Fruit fly (Drosophila melanogaster) whole organism, wandering third instar larva: ENCODE results near the gene Vps60.

Experiments used
- Abd-B ChIP-seq: fragments of >200 bp; optimal IDR thresholded peaks from 2 replicates; lab custom pipeline; 2017; ENCODE audit warnings: missing biosample characterization, missing genetic modification characterization
- CG32264 ChIP-seq: fragments of 200-800 bp; sonication (Bioruptor generic); optimal IDR thresholded peaks from 2 replicates; lab custom pipeline; 2016; ENCODE audit warnings: missing biosample characterization, missing genetic modification characterization
- CG9705 ChIP-seq: fragments of 200-800 bp; sonication (Bioruptor generic); optimal IDR thresholded peaks from 2 replicates; lab custom pipeline; 2018; ENCODE audit warnings: missing biosample characterization, mild to moderate bottlenecking, missing genetic modification characterization
- CrebA ChIP-seq: fragments of 200-800 bp; sonication (Bioruptor generic); optimal IDR thresholded peaks from 2 replicates; lab custom pipeline; 2016; ENCODE audit warnings: missing biosample characterization, mild to moderate bottlenecking, missing genetic modification characterization, borderline replicate concordance
- Dfd ChIP-seq: fragments of >200 bp; optimal IDR thresholded peaks from 2 replicates; lab custom pipeline; 2017; ENCODE audit warnings: missing biosample characterization, missing genetic modification characterization
- Dif ChIP-seq: fragments of 200-275, 200-300 bp; sonication (Bioruptor generic); optimal IDR thresholded peaks from 2 replicates; lab custom pipeline; 2018; ENCODE audit warnings: missing biosample characterization, missing genetic modification characterization; ENCODE audit not compliant: partially characterized antibody
- GATAd ChIP-seq: sonication (Bioruptor generic); optimal IDR thresholded peaks from 2 replicates; lab custom pipeline; 2016; ENCODE audit warnings: missing biosample characterization, missing genetic modification characterization
- HLH106 ChIP-seq: fragments of 200-800 bp; optimal IDR thresholded peaks from 3 replicates; lab custom pipeline; 2019; ENCODE audit warnings: missing biosample characterization, mild to moderate bottlenecking, missing genetic modification characterization, moderate library complexity
- Hnf4 ChIP-seq: fragments of 200-800 bp; sonication (Bioruptor generic); optimal IDR thresholded peaks from 2 replicates; lab custom pipeline; 2016; ENCODE audit warnings: missing biosample characterization, mild to moderate bottlenecking, missing genetic modification characterization
- Hr78 ChIP-seq: fragments of >200 bp; optimal IDR thresholded peaks from 2 replicates; lab custom pipeline; 2017; ENCODE audit warnings: missing biosample characterization, missing genetic modification characterization
- Hr83 ChIP-seq: fragments of 200-300 bp; sonication (Bioruptor generic); optimal IDR thresholded peaks from 2 replicates; lab custom pipeline; 2016; ENCODE audit warnings: missing biosample characterization, mild to moderate bottlenecking, missing genetic modification characterization, moderate library complexity; ENCODE audit not compliant: poor library complexity, severe bottlenecking
- Jra ChIP-seq: sonication (Bioruptor generic); optimal IDR thresholded peaks from 2 replicates; lab custom pipeline; 2016; ENCODE audit warnings: missing biosample characterization, missing genetic modification characterization
- Mio ChIP-seq: sonication (Bioruptor generic); optimal IDR thresholded peaks from 2 replicates; lab custom pipeline; 2016; ENCODE audit warnings: missing biosample characterization, missing genetic modification characterization
- Myc ChIP-seq: fragments of >200 bp; optimal IDR thresholded peaks from 2 replicates; lab custom pipeline; 2017
- N ChIP-seq: fragments of >200 bp; optimal IDR thresholded peaks from 2 replicates; lab custom pipeline; 2018; ENCODE audit warnings: missing biosample characterization, missing external identifiers, missing genetic modification characterization
- OdsH ChIP-seq: fragments of 200-800 bp; sonication (Bioruptor generic); optimal IDR thresholded peaks from 2 replicates; lab custom pipeline; 2016; ENCODE audit warnings: missing biosample characterization, mild to moderate bottlenecking, missing genetic modification characterization
- Rel ChIP-seq, 2 experiments: fragments of 200-800 bp; sonication (Bioruptor generic) in 1 of 2; optimal IDR thresholded peaks; 2 replicates in 1 of 2; 3 replicates in 1 of 2; lab custom pipeline; 2016 to 2019; ENCODE audit warnings: mild to moderate bottlenecking in 2 of 2, missing biosample characterization in 2 of 2, missing genetic modification characterization in 2 of 2, moderate library complexity in 1 of 2
- Sp1 ChIP-seq: fragments of 200-800 bp; sonication (Bioruptor generic); optimal IDR thresholded peaks from 3 replicates; lab custom pipeline; 2019; ENCODE audit warnings: missing biosample characterization, mild to moderate bottlenecking, missing genetic modification characterization, moderate library complexity
- Vsx2 ChIP-seq: fragments of 200-300, 225-300 bp; sonication (Bioruptor generic); optimal IDR thresholded peaks from 2 replicates; lab custom pipeline; 2018; ENCODE audit warnings: missing biosample characterization, missing genetic modification characterization; ENCODE audit not compliant: partially characterized antibody
- br ChIP-seq: fragments of 200-800 bp; sonication (Bioruptor generic); optimal IDR thresholded peaks from 2 replicates; lab custom pipeline; 2016; ENCODE audit warnings: missing biosample characterization, missing genetic modification characterization
- brk ChIP-seq: fragments of 200-800 bp; sonication (Bioruptor generic); optimal IDR thresholded peaks from 2 replicates; lab custom pipeline; 2016; ENCODE audit warnings: missing biosample characterization, mild to moderate bottlenecking, missing genetic modification characterization
- dl ChIP-seq, 2 experiments: fragments of 175-275, 200-275 bp in 1 of 2; fragments of 200-275 bp in 1 of 2; sonication (Bioruptor generic); optimal IDR thresholded peaks; lab custom pipeline; 2018; ENCODE audit warnings: mild to moderate bottlenecking in 2 of 2, missing biosample characterization in 2 of 2, missing genetic modification characterization in 2 of 2, moderate library complexity in 2 of 2; ENCODE audit not compliant: partially characterized antibody in 2 of 2, insufficient read depth in 1 of 2
- dmrt93B ChIP-seq: fragments of 200-800 bp; sonication (Bioruptor generic); optimal IDR thresholded peaks from 2 replicates; lab custom pipeline; 2018; ENCODE audit warnings: missing biosample characterization, mild to moderate bottlenecking, missing genetic modification characterization
- dsf ChIP-seq: sonication (Bioruptor generic); optimal IDR thresholded peaks from 2 replicates; lab custom pipeline; 2016; ENCODE audit warnings: missing biosample characterization, missing genetic modification characterization, borderline replicate concordance
- ey ChIP-seq: fragments of 200-800 bp; sonication (Bioruptor generic); optimal IDR thresholded peaks from 2 replicates; lab custom pipeline; 2016; ENCODE audit warnings: missing biosample characterization, missing genetic modification characterization
- foxo ChIP-seq, 2 experiments: fragments of 200-800 bp; sonication (Bioruptor generic); optimal IDR thresholded peaks; 2 replicates in 1 of 2; 3 replicates in 1 of 2; lab custom pipeline; 2016 to 2017; ENCODE audit warnings: missing biosample characterization in 2 of 2, missing genetic modification characterization in 2 of 2
- fru ChIP-seq: fragments of 200-800 bp; sonication (Bioruptor generic); optimal IDR thresholded peaks from 3 replicates; lab custom pipeline; 2016; ENCODE audit warnings: missing biosample characterization, mild to moderate bottlenecking, missing genetic modification characterization
- h ChIP-seq: fragments of 200-800 bp; sonication (Bioruptor generic); optimal IDR thresholded peaks from 3 replicates; lab custom pipeline; 2016; ENCODE audit warnings: missing biosample characterization, mild to moderate bottlenecking, missing genetic modification characterization
- jim ChIP-seq: fragments of 175-275, 200-325 bp; sonication (Bioruptor generic); optimal IDR thresholded peaks from 2 replicates; lab custom pipeline; 2016; ENCODE audit warnings: missing biosample characterization, mild to moderate bottlenecking, missing genetic modification characterization
- lola ChIP-seq: fragments of >200 bp; optimal IDR thresholded peaks from 2 replicates; lab custom pipeline; 2017; ENCODE audit warnings: missing biosample characterization, missing genetic modification characterization
- pan ChIP-seq: fragments of >200 bp; optimal IDR thresholded peaks from 2 replicates; lab custom pipeline; 2017
- psq ChIP-seq: fragments of 200-800 bp; sonication (Bioruptor generic); optimal IDR thresholded peaks from 3 replicates; lab custom pipeline; 2017; ENCODE audit warnings: missing biosample characterization, mild to moderate bottlenecking, missing genetic modification characterization, moderate library complexity
- rgr ChIP-seq: fragments of 200-800 bp; sonication (Bioruptor generic); optimal IDR thresholded peaks from 3 replicates; lab custom pipeline; 2016; ENCODE audit warnings: missing biosample characterization, mild to moderate bottlenecking, missing genetic modification characterization
- sage ChIP-seq: fragments of 200-800 bp; sonication (Bioruptor generic); optimal IDR thresholded peaks from 2 replicates; lab custom pipeline; 2016; ENCODE audit warnings: missing biosample characterization, mild to moderate bottlenecking, missing genetic modification characterization
- sv ChIP-seq: fragments of 200-800 bp; sonication (Bioruptor generic); optimal IDR thresholded peaks from 3 replicates; lab custom pipeline; 2016; ENCODE audit warnings: missing biosample characterization, missing genetic modification characterization
- tai ChIP-seq: sonication (Bioruptor generic); optimal IDR thresholded peaks from 2 replicates; lab custom pipeline; 2016; ENCODE audit warnings: missing biosample characterization, missing genetic modification characterization
- usp ChIP-seq: fragments of >200 bp; optimal IDR thresholded peaks from 2 replicates; lab custom pipeline; 2017; ENCODE audit warnings: missing biosample characterization, missing genetic modification characterization
- woc ChIP-seq: sonication (Bioruptor generic); optimal IDR thresholded peaks from 2 replicates; lab custom pipeline; 2016; ENCODE audit warnings: missing biosample characterization, mild to moderate bottlenecking, missing genetic modification characterization

Gene Vps60

DNA sequence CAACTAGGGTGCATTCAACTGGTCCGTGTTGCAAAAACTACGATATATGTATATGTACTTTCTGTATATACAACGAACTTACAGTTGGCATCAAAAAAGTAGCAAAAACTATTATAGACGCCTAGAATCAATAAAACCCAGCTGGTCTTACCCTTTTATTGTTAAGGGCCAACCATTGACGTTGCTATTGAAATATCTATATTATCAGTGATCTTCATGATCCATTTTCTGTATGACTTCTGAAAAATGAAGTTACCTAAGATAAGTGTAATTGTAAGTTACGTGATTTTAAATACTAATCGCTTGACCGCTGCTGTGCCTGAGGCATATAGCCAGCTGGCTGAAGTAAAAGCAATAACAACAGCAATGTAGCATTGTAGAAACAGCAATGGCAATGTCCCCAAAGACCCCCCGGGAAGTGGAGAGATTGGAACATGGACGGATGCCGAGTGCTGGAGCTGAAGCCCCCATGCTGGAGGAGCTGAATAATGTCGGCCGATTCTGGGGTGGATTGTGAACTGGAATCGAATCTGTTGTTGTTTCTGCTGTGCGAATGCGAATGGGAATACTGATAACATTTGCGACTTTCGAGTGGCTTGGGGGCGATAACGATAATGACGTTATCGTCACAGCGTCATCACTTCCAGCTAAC, 36.4 kb upstream of the Vps60 start:
- TF ChIP-seq Hr78 (GFP tag; lab: Kevin White, UChicago), result no peak
- TF ChIP-seq CG9705 (GFP tag; lab: Kevin White, UChicago), result no peak
- TF ChIP-seq Dif, result no peak
- no peak for TF ChIP-seq Dfd (GFP tag; lab: Kevin White, UChicago)
- TF ChIP-seq N, result no peak
- TF ChIP-seq h (GFP tag; lab: Kevin White, UChicago), result peak; percentile 39
- TF ChIP-seq Rel (GFP tag; optimal IDR thresholded peaks at IDR 0.05; lab: Kevin White, UChicago), result no peak
- TF ChIP-seq Rel (tag; optimal IDR thresholded peaks at IDR 0.05; lab: Kevin White, UChicago), result peak; percentile 31
- TF ChIP-seq dl (GFP tag; optimal IDR thresholded peaks at IDR 0.05; lab: Kevin White, UChicago; ENCODE audit: insufficient read depth in 1 of 2, partially characterized antibody in 2 of 2), result no peak
- no peak for TF ChIP-seq lola
- no peak for TF ChIP-seq pan (lab: Kevin White, UChicago)
- no peak for TF ChIP-seq tai
- TF ChIP-seq OdsH (GFP tag; lab: Kevin White, UChicago), result peak; percentile 22
- TF ChIP-seq sage (GFP tag; lab: Kevin White, UChicago), result no peak
- no peak for TF ChIP-seq dsf (GFP tag; lab: Kevin White, UChicago)
- no peak for TF ChIP-seq Hnf4 (GFP tag; lab: Kevin White, UChicago)
- peak; percentile 1 for TF ChIP-seq brk (GFP tag; lab: Kevin White, UChicago)
- TF ChIP-seq Mio, result no peak
- TF ChIP-seq usp (GFP tag; lab: Kevin White, UChicago), result no peak
- no peak for TF ChIP-seq sv (GFP tag; lab: Kevin White, UChicago)
- TF ChIP-seq CrebA (GFP tag; lab: Kevin White, UChicago), result no peak
- peak in 1 of 2 experiments; percentile 34 for TF ChIP-seq foxo (GFP tag; optimal IDR thresholded peaks at IDR 0.05; lab: Kevin White, UChicago)
- peak; percentile 52 for TF ChIP-seq HLH106
- peak; percentile 42 for TF ChIP-seq rgr (GFP tag; lab: Kevin White, UChicago)
- no peak for TF ChIP-seq GATAd (GFP tag; lab: Kevin White, UChicago)
- TF ChIP-seq CG32264, result no peak
- TF ChIP-seq woc (GFP tag; lab: Kevin White, UChicago), result peak; percentile 24
- TF ChIP-seq Sp1 (GFP tag; lab: Kevin White, UChicago), result peak; percentile 51
- TF ChIP-seq Vsx2 (GFP tag; lab: Kevin White, UChicago), result no peak
- no peak for TF ChIP-seq Hr83 (GFP tag; lab: Kevin White, UChicago)
- no peak for TF ChIP-seq Myc
- TF ChIP-seq jim (GFP tag; lab: Kevin White, UChicago), result no peak
- no peak for TF ChIP-seq psq (GFP tag; lab: Kevin White, UChicago)
- peak; percentile 11 for TF ChIP-seq Jra (GFP tag; lab: Kevin White, UChicago)
- TF ChIP-seq Abd-B (GFP tag; lab: Kevin White, UChicago), result no peak
- peak; percentile 45 for TF ChIP-seq fru (GFP tag; lab: Kevin White, UChicago)
- peak; percentile 51 for TF ChIP-seq ey (GFP tag; lab: Kevin White, UChicago)
- peak; percentile 34 for TF ChIP-seq br (GFP tag; lab: Kevin White, UChicago)
- no peak for TF ChIP-seq dmrt93B

dm6 chr3L:17656716-17657395, 35.4 kb upstream of the Vps60 start:
- TF ChIP-seq Hr78 (GFP tag; lab: Kevin White, UChicago), result no peak
- TF ChIP-seq CG32264, result no peak
- TF ChIP-seq N, result no peak
- TF ChIP-seq pan (lab: Kevin White, UChicago), result no peak
- TF ChIP-seq usp (GFP tag; lab: Kevin White, UChicago), result no peak
- no peak for TF ChIP-seq tai
- no peak for TF ChIP-seq dsf (GFP tag; lab: Kevin White, UChicago)
- no peak for TF ChIP-seq rgr (GFP tag; lab: Kevin White, UChicago)
- TF ChIP-seq Jra (GFP tag; lab: Kevin White, UChicago), result no peak
- no peak for TF ChIP-seq HLH106
